Fruit fly (Drosophila melanogaster) S2 (cell line): ENCODE measurements around the gene Hers.

Source experiments
- CG8478 ChIP-seq: fragments of >200 bp; optimal IDR thresholded peaks from 2 replicates; lab custom pipeline; 2018
- CTCF ChIP-seq, 2 experiments: fragments of >200 bp; optimal IDR thresholded peaks; 2 replicates each; lab custom pipeline; 2018

dm6 chrX:19865389-19866144 is 379 bp upstream of the Hers start, which contains the start of gene THADA:
- TF ChIP-seq CG8478 (lab: Kevin White, UChicago) (no peak), CTCF (optimal IDR thresholded peaks at IDR 0.05; lab: Kevin White, UChicago) (peak; percentile 75 to 79)
